ENCODE assay signal across 6 worm cellular contexts in genomic region chrIV:11914837-11915737, ce11.
TF ChIP-seq lines count a peak whose summit lies in the region.

TSS of gene fat-6 (minus strand) at chrIV:11915687.

TF ChIP-seq in whole organism, L1 larva, 84 proteins besides CTCF, POLR2A, EP300 and RAD21 (continues in another document):
- TF ChIP-seq egl-13 (tag; optimal IDR thresholded peaks at IDR 0.05; lab: Kevin White, UChicago) (no peak), mep-1 (tag; optimal IDR thresholded peaks at IDR 0.05; lab: Kevin White, UChicago) (peak; percentile 31), hpl-2 (GFP tag; optimal IDR thresholded peaks at IDR 0.05; lab: Kevin White, UChicago) (no peak), ces-1 (GFP tag; optimal IDR thresholded peaks at IDR 0.05; lab: Kevin White, UChicago) (no peak), nhr-85 (tag; lab: Kevin White, UChicago) (peak; percentile 80), ceh-8 (GFP tag; optimal IDR thresholded peaks at IDR 0.05; lab: Kevin White, UChicago) (no peak), alr-1 (tag; optimal IDR thresholded peaks at IDR 0.05; lab: Kevin White, UChicago; ENCODE audit: borderline replicate concordance) (no peak), elt-2 (tag; optimal IDR thresholded peaks at IDR 0.05; lab: Kevin White, UChicago) (peak; percentile 49), egl-27 (tag; optimal IDR thresholded peaks at IDR 0.05; lab: Kevin White, UChicago) (no peak), sup-37 (GFP tag; optimal IDR thresholded peaks at IDR 0.05; lab: Kevin White, UChicago) (no peak), nhr-20 (tag; optimal IDR thresholded peaks at IDR 0.05; lab: Kevin White, UChicago) (peak; percentile 32), efl-1 (optimal IDR thresholded peaks at IDR 0.05; lab: Kevin White, UChicago) (no peak), efl-1 (GFP tag; optimal IDR thresholded peaks at IDR 0.05 in 1 of 2; lab: Kevin White, UChicago) (peak in 1 of 2 experiments; percentile 83), lin-35 (GFP tag; optimal IDR thresholded peaks at IDR 0.05; lab: Kevin White, UChicago) (peak in 1 of 2 experiments; percentile 24), pax-3 (tag; optimal IDR thresholded peaks at IDR 0.05; lab: Kevin White, UChicago) (no peak)

TF ChIP-seq in whole organism, L2 larva, 48 proteins besides CTCF, POLR2A, EP300 and RAD21:
- peak; percentile 36 for TF ChIP-seq sma-3 (GFP tag; optimal IDR thresholded peaks at IDR 0.05; lab: Kevin White, UChicago)
- TF ChIP-seq snpc-4 (tag; optimal IDR thresholded peaks at IDR 0.05; lab: Kevin White, UChicago) = no peak
- no peak for TF ChIP-seq nhr-6 (tag; optimal IDR thresholded peaks at IDR 0.05; lab: Kevin White, UChicago)
- peak; percentile 53 for TF ChIP-seq nhr-21 (tag; optimal IDR thresholded peaks at IDR 0.05; lab: Kevin White, UChicago)
- TF ChIP-seq lsy-2 (tag; optimal IDR thresholded peaks at IDR 0.05; lab: Kevin White, UChicago) = peak in 1 of 2 experiments; percentile 14
- TF ChIP-seq crh-2 (tag; optimal IDR thresholded peaks at IDR 0.05; lab: Kevin White, UChicago) = peak; percentile 45
- peak; percentile 3 for TF ChIP-seq nhr-25 (tag; optimal IDR thresholded peaks at IDR 0.05; lab: Kevin White, UChicago)
- peak; percentile 17 for TF ChIP-seq F13H6.1 (tag; optimal IDR thresholded peaks at IDR 0.05; lab: Kevin White, UChicago)
- peak; percentile 65 for TF ChIP-seq fos-1 (tag; optimal IDR thresholded peaks at IDR 0.05; lab: Kevin White, UChicago)
- TF ChIP-seq sma-9 (GFP tag; optimal IDR thresholded peaks at IDR 0.05; lab: Kevin White, UChicago) = peak; percentile 72
- TF ChIP-seq sma-9 (tag; optimal IDR thresholded peaks at IDR 0.05; lab: Kevin White, UChicago) = no peak
- no peak for TF ChIP-seq unc-39 (tag; optimal IDR thresholded peaks at IDR 0.05; lab: Kevin White, UChicago)
- peak; percentile 24 for TF ChIP-seq gmeb-1 (tag; optimal IDR thresholded peaks at IDR 0.05; lab: Kevin White, UChicago)
TF ChIP-seq in whole organism, L2 larva: peak in this region for 9.

TF ChIP-seq in whole organism, L3 larva, 47 proteins besides CTCF, POLR2A, EP300 and RAD21 (continues in another document):
- TF ChIP-seq nhr-76 (tag; optimal IDR thresholded peaks at IDR 0.05; lab: Kevin White, UChicago) = no peak
- TF ChIP-seq lin-39 (tag; optimal IDR thresholded peaks at IDR 0.05; lab: Kevin White, UChicago) = no peak
- TF ChIP-seq mml-1 (tag; optimal IDR thresholded peaks at IDR 0.05; lab: Kevin White, UChicago) = no peak
- TF ChIP-seq nhr-67 (tag; optimal IDR thresholded peaks at IDR 0.05; lab: Kevin White, UChicago) = no peak
- peak; percentile 17 for TF ChIP-seq nfya-1 (tag; optimal IDR thresholded peaks at IDR 0.05; lab: Kevin White, UChicago; ENCODE audit: insufficient read depth)
- TF ChIP-seq fkh-2 (tag; optimal IDR thresholded peaks at IDR 0.05; lab: Kevin White, UChicago) = no peak
- TF ChIP-seq skn-1 (tag; optimal IDR thresholded peaks at IDR 0.05; lab: Kevin White, UChicago) = no peak
- no peak for TF ChIP-seq snpc-4 (tag; optimal IDR thresholded peaks at IDR 0.05; lab: Kevin White, UChicago)
- no peak for TF ChIP-seq daf-12 (tag; optimal IDR thresholded peaks at IDR 0.05; lab: Kevin White, UChicago)
- no peak for TF ChIP-seq sea-2 (GFP tag; optimal IDR thresholded peaks at IDR 0.05; lab: Kevin White, UChicago)
- no peak for TF ChIP-seq egl-5 (tag; optimal IDR thresholded peaks at IDR 0.05; lab: Kevin White, UChicago)
- TF ChIP-seq elt-2 (tag; optimal IDR thresholded peaks at IDR 0.05; lab: Kevin White, UChicago) = peak; percentile 75
- TF ChIP-seq nhr-43 (tag; optimal IDR thresholded peaks at IDR 0.05; lab: Kevin White, UChicago; ENCODE audit: poor library complexity, severe bottlenecking) = peak; percentile 20
- TF ChIP-seq ztf-4 (tag; optimal IDR thresholded peaks at IDR 0.05; lab: Kevin White, UChicago) = no peak
- no peak for TF ChIP-seq ceh-9 (tag; optimal IDR thresholded peaks at IDR 0.05; lab: Kevin White, UChicago)
- TF ChIP-seq fos-1 (tag; optimal IDR thresholded peaks at IDR 0.05; lab: Kevin White, UChicago) = no peak
- TF ChIP-seq pqm-1 (tag; optimal IDR thresholded peaks at IDR 0.05; lab: Kevin White, UChicago) = peak; percentile 54

TF ChIP-seq in whole organism, L4 larva, 104 proteins besides CTCF, POLR2A, EP300 and RAD21 (continues in another document):
- TF ChIP-seq F37D6.2 (tag; optimal IDR thresholded peaks at IDR 0.05; lab: Kevin White, UChicago) = no peak
- no peak for TF ChIP-seq unc-130 (GFP tag; optimal IDR thresholded peaks at IDR 0.05; lab: Kevin White, UChicago)
- TF ChIP-seq madf-9 (GFP tag; conservative IDR thresholded peaks at IDR 0.05; lab: Robert Waterston, UW) = no peak
- TF ChIP-seq vab-7 (GFP tag; IDR thresholded peaks at IDR 0.05; lab: Robert Waterston, UW) = no peak
- no peak for TF ChIP-seq daf-16 (GFP tag; optimal IDR thresholded peaks at IDR 0.05; lab: Kevin White, UChicago)
- peak; percentile 58 for TF ChIP-seq daf-16 (tag; optimal IDR thresholded peaks at IDR 0.05; lab: Kevin White, UChicago)
- TF ChIP-seq ceh-62 (tag; optimal IDR thresholded peaks at IDR 0.05; lab: Kevin White, UChicago) = no peak
- no peak for TF ChIP-seq daf-8 (GFP tag; IDR thresholded peaks at IDR 0.05; lab: Robert Waterston, UW)
- no peak for TF ChIP-seq set-16 (GFP tag; IDR thresholded peaks at IDR 0.05; lab: Robert Waterston, UW)
- no peak for TF ChIP-seq fkh-10 (GFP tag; optimal IDR thresholded peaks at IDR 0.05; lab: Kevin White, UChicago)
- TF ChIP-seq zip-11 (GFP tag; IDR thresholded peaks at IDR 0.05; lab: Robert Waterston, UW) = no peak
- TF ChIP-seq T26A8.4 (GFP tag; IDR thresholded peaks at IDR 0.05; lab: Robert Waterston, UW) = peak; percentile 30; the same call in 1 of the 2 replicates
- no peak for TF ChIP-seq unc-39 (tag; optimal IDR thresholded peaks at IDR 0.05; lab: Kevin White, UChicago)
- TF ChIP-seq nhr-11 (tag; optimal IDR thresholded peaks at IDR 0.05; lab: Kevin White, UChicago) = no peak
- TF ChIP-seq Y105C5A.15 (GFP tag; IDR thresholded peaks at IDR 0.05; lab: Robert Waterston, UW) = no peak
- TF ChIP-seq pha-4 (GFP tag; IDR thresholded peaks at IDR 0.05; lab: Robert Waterston, UW) = no peak
- TF ChIP-seq pha-4 (tag; optimal IDR thresholded peaks at IDR 0.05; lab: Kevin White, UChicago) = no peak
- TF ChIP-seq aha-1 (tag; lab: Kevin White, UChicago) = peak; percentile 66
- no peak for TF ChIP-seq duxl-1 (tag; optimal IDR thresholded peaks at IDR 0.05; lab: Kevin White, UChicago; ENCODE audit: poor library complexity)

TF ChIP-seq in whole organism, late embryonic, 69 proteins besides CTCF, POLR2A, EP300 and RAD21:
- TF ChIP-seq ets-4 (tag; optimal IDR thresholded peaks at IDR 0.05; lab: Kevin White, UChicago) (no peak), elt-2 (tag; optimal IDR thresholded peaks at IDR 0.05; lab: Kevin White, UChicago) (peak; percentile 31)

TF ChIP-seq in whole organism, young adult, 124 proteins besides CTCF, POLR2A, EP300 and RAD21 (continues in another document):
- TF ChIP-seq mel-28 (tag; optimal IDR thresholded peaks at IDR 0.05; lab: Kevin White, UChicago; ENCODE audit: borderline replicate concordance) (no peak), hmg-1.2 (GFP tag; IDR thresholded peaks at IDR 0.05; lab: Robert Waterston, UW) (no peak; the same call in 1 of the 2 replicates), F57A8.1 (GFP tag; optimal IDR thresholded peaks at IDR 0.05; lab: Kevin White, UChicago) (no peak), pbrm-1 (GFP tag; IDR thresholded peaks at IDR 0.05; lab: Robert Waterston, UW) (peak; percentile 44; the same call in 1 of the 2 replicates), ccch-3 (GFP tag; optimal IDR thresholded peaks at IDR 0.05; lab: Kevin White, UChicago) (no peak), lin-35 (GFP tag; optimal IDR thresholded peaks at IDR 0.05; lab: Kevin White, UChicago) (no peak), mxl-1 (tag; optimal IDR thresholded peaks at IDR 0.05; lab: Kevin White, UChicago) (no peak), nfya-2 (GFP tag; IDR thresholded peaks at IDR 0.05; lab: Robert Waterston, UW) (no peak), ceh-27 (GFP tag; optimal IDR thresholded peaks at IDR 0.05; lab: Kevin White, UChicago) (no peak), F33H1.4 (GFP tag; IDR thresholded peaks at IDR 0.05; lab: Robert Waterston, UW) (peak; percentile 8; the same call in 1 of the 2 replicates), C17E4.6 (GFP tag; IDR thresholded peaks at IDR 0.05; lab: Robert Waterston, UW) (no peak), let-607 (tag; optimal IDR thresholded peaks at IDR 0.05; lab: Kevin White, UChicago) (no peak), fkh-3 (tag; optimal IDR thresholded peaks at IDR 0.05; lab: Kevin White, UChicago) (no peak), nfya-1 (tag; optimal IDR thresholded peaks at IDR 0.05; lab: Kevin White, UChicago; ENCODE audit: borderline replicate concordance, insufficient read depth) (no peak), madf-3 (GFP tag; IDR thresholded peaks at IDR 0.05; lab: Robert Waterston, UW) (0 out of 2 replicates have a peak, but pooled peaks have one; percentile 65), F49E8.2 (tag; optimal IDR thresholded peaks at IDR 0.05; lab: Kevin White, UChicago; ENCODE audit: insufficient read depth) (no peak), xnd-1 (tag; optimal IDR thresholded peaks at IDR 0.05; lab: Kevin White, UChicago) (no peak), ztf-6 (GFP tag; IDR thresholded peaks at IDR 0.05; lab: Robert Waterston, UW) (no peak), mcd-1 (GFP tag; IDR thresholded peaks at IDR 0.05; lab: Robert Waterston, UW) (peak; percentile 11; the same call in 1 of the 2 replicates), dox-1 (GFP tag; IDR thresholded peaks at IDR 0.05; lab: Robert Waterston, UW) (0 out of 2 replicates have a peak, but pooled peaks have one; percentile 14), ceh-79 (tag; optimal IDR thresholded peaks at IDR 0.05; lab: Kevin White, UChicago) (no peak), ama-1 (optimal IDR thresholded peaks at IDR 0.05; lab: Kevin White, UChicago) (no peak), ama-1 (GFP tag; optimal IDR thresholded peaks at IDR 0.05; lab: Kevin White, UChicago) (no peak), hrde-1 (tag; optimal IDR thresholded peaks at IDR 0.05; lab: Kevin White, UChicago; ENCODE audit: borderline replicate concordance) (no peak), lsl-1 (GFP tag; optimal IDR thresholded peaks at IDR 0.05; lab: Kevin White, UChicago) (no peak), let-526 (GFP tag; IDR thresholded peaks at IDR 0.05; lab: Robert Waterston, UW) (no peak), F37B4.10 (GFP tag; IDR thresholded peaks at IDR 0.05; lab: Robert Waterston, UW) (no peak), ztf-25 (GFP tag; IDR thresholded peaks at IDR 0.05; lab: Robert Waterston, UW) (no peak), F22D6.2 (tag; optimal IDR thresholded peaks at IDR 0.05; lab: Kevin White, UChicago) (no peak), snpc-3.4 (tag; optimal IDR thresholded peaks at IDR 0.05; lab: Kevin White, UChicago) (no peak), rpc-1 (optimal IDR thresholded peaks at IDR 0.05; lab: Kevin White, UChicago) (no peak), rpc-1 (tag; optimal IDR thresholded peaks at IDR 0.05; lab: Kevin White, UChicago) (no peak), T07F8.4 (tag; optimal IDR thresholded peaks at IDR 0.05; lab: Kevin White, UChicago) (no peak), sptf-2 (GFP tag; optimal IDR thresholded peaks at IDR 0.05; lab: Kevin White, UChicago) (no peak), unc-130 (GFP tag; optimal IDR thresholded peaks at IDR 0.05; lab: Kevin White, UChicago) (no peak)
